Worm (Caenorhabditis elegans) whole organism, late embryonic: ENCODE results near the gene D1054.5.

Experiments used
- K09A11.1 ChIP-seq: sonication (generic microtip); optimal IDR thresholded peaks from 2 replicates; lab custom pipeline; 2017; ENCODE audit warnings: antibody characterized with exemption, mild to moderate bottlenecking, missing genetic modification characterization, missing compliant biosample characterization; ENCODE audit not compliant: insufficient read depth
- ahr-1 ChIP-seq: sonication (generic microtip); optimal IDR thresholded peaks from 2 replicates; lab custom pipeline; 2016; ENCODE audit warnings: missing genetic modification characterization, missing compliant biosample characterization
- ceh-19 ChIP-seq: fragments of 200-800 bp; sonication (Bioruptor generic); optimal IDR thresholded peaks from 2 replicates; lab custom pipeline; 2018; ENCODE audit warnings: mild to moderate bottlenecking, missing genetic modification characterization, missing compliant biosample characterization
- fkh-10 ChIP-seq: fragments of 150-350 bp; optimal IDR thresholded peaks from 2 replicates; lab custom pipeline; 2014; ENCODE audit warnings: missing biosample characterization, missing genetic modification reagents, missing genetic modification characterization
- gmeb-2 ChIP-seq: sonication (generic microtip); optimal IDR thresholded peaks from 2 replicates; lab custom pipeline; 2016; ENCODE audit warnings: missing genetic modification characterization, inconsistent platforms, missing compliant biosample characterization
- nfya-1 ChIP-seq: sonication (generic microtip); optimal IDR thresholded peaks from 2 replicates; lab custom pipeline; 2017; ENCODE audit warnings: missing genetic modification characterization, mild to moderate bottlenecking, missing compliant biosample characterization, antibody characterized with exemption, moderate library complexity
- nhr-11 ChIP-seq: fragments of 150-350 bp; optimal IDR thresholded peaks from 2 replicates; lab custom pipeline; 2014; ENCODE audit warnings: missing biosample characterization, missing genetic modification characterization
- pag-3 ChIP-seq: sonication (generic microtip); optimal IDR thresholded peaks from 2 replicates; lab custom pipeline; 2016; ENCODE audit warnings: missing compliant biosample characterization, missing genetic modification characterization, borderline replicate concordance
- pha-4 ChIP-seq: fragments of 150-350 bp; optimal IDR thresholded peaks from 2 replicates; lab custom pipeline; 2018; ENCODE audit warnings: missing biosample characterization, missing genetic modification reagents, missing genetic modification characterization
- pqm-1 ChIP-seq: sonication (generic microtip); optimal IDR thresholded peaks from 2 replicates; lab custom pipeline; 2016; ENCODE audit warnings: missing genetic modification characterization, missing compliant biosample characterization

- TF ChIP-seq ceh-19 (GFP tag; lab: Kevin White, UChicago), result no peak
- TF ChIP-seq fkh-10 (GFP tag; lab: Kevin White, UChicago), result no peak
- TF ChIP-seq K09A11.1 (tag; lab: Kevin White, UChicago), result no peak
- no peak for TF ChIP-seq nfya-1 (tag; lab: Kevin White, UChicago)
- TF ChIP-seq ahr-1 (tag; lab: Kevin White, UChicago), result no peak
- TF ChIP-seq pha-4, result no peak
- TF ChIP-seq pag-3 (tag; lab: Kevin White, UChicago), result no peak
- no peak for TF ChIP-seq pqm-1
- TF ChIP-seq gmeb-2 (tag; lab: Kevin White, UChicago), result no peak
- TF ChIP-seq nhr-11, result no peak
These were observed 38.0 kb upstream of the D1054.5 start for ce11 chrV:10814333-10814732.
